Worm (Caenorhabditis elegans) whole organism, midembryonic: ENCODE data around the gene srbc-65.

Experiments used
- T22C8.4 ChIP-seq: fragments of 200-800 bp; sonication (Bioruptor generic); IDR thresholded peaks from 2 replicates; pipeline ENCODE4 v1.3.6; 2022; ENCODE audit warnings: missing genetic modification characterization, missing compliant biosample characterization
- cog-1 ChIP-seq: sonication (generic microtip); optimal IDR thresholded peaks from 2 replicates; lab custom pipeline; 2016; ENCODE audit warnings: missing genetic modification characterization, missing compliant biosample characterization
- flt-1 ChIP-seq: fragments of 200-800 bp; sonication (Bioruptor generic); IDR thresholded peaks from 2 replicates; pipeline ENCODE4 v1.3.6; 2022; ENCODE audit warnings: missing genetic modification characterization, missing compliant biosample characterization
- klf-2 ChIP-seq: fragments of 200-800 bp; sonication (Bioruptor generic); conservative IDR thresholded peaks from 2 replicates; pipeline ENCODE4 v1.3.6; 2022; ENCODE audit warnings: missing genetic modification reagents, missing genetic modification characterization, missing compliant biosample characterization
- med-1 ChIP-seq: sonication (generic microtip); optimal IDR thresholded peaks from 2 replicates; lab custom pipeline; 2017; ENCODE audit warnings: missing genetic modification characterization, mild to moderate bottlenecking, missing compliant biosample characterization, antibody characterized with exemption, missing genetic modification reagents; ENCODE audit not compliant: insufficient read depth
- ref-1 ChIP-seq: fragments of 200-800 bp; sonication (Bioruptor generic); conservative IDR thresholded peaks from 2 replicates; pipeline ENCODE4 v1.3.6; 2022; ENCODE audit warnings: missing genetic modification reagents, missing genetic modification characterization, missing compliant biosample characterization
- tab-1 ChIP-seq: fragments of 200-800 bp; sonication (Bioruptor generic); IDR thresholded peaks from 2 replicates; pipeline ENCODE4 v1.3.6; 2022; ENCODE audit warnings: missing genetic modification characterization, missing compliant biosample characterization
- ztf-23 ChIP-seq: fragments of 200-800 bp; sonication (Bioruptor generic); IDR thresholded peaks from 2 replicates; pipeline ENCODE4 v1.3.6; 2022; ENCODE audit warnings: missing genetic modification reagents, missing genetic modification characterization, missing compliant biosample characterization
- ztf-29 ChIP-seq: fragments of 200-800 bp; sonication (Bioruptor generic); IDR thresholded peaks from 2 replicates; pipeline ENCODE4 v1.3.6; 2022; ENCODE audit warnings: missing genetic modification reagents, missing genetic modification characterization, missing compliant biosample characterization

Gene srbc-65

DNA sequence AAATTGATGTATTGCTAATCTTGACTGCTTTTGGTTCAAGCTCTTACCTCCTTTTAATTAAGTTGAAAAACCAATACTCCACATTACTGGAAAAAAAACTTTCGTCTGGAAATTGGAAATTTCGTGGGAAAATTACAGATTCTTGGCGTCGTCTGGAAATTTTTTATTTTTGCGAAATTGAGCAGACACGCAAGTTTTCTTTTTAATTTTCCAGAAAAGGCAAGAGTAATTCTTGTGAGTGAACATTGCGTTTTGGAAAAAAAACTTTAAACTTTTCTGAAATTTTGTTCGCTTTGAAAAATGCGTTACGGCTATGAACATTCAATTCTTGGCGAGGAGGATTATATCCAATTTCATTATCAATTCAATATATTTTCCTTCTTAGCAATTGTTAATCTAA, 14.9 kb downstream of the srbc-65 start, which contains the start of gene sru-45:
TSS of gene sru-45 (plus strand) at position 301 of the 400 bp plus-strand sequence.
- no peak for TF ChIP-seq ref-1
- TF ChIP-seq cog-1 (tag; lab: Kevin White, UChicago), result no peak
- no peak for TF ChIP-seq ztf-29 (GFP tag; lab: Robert Waterston, UW)
- TF ChIP-seq med-1 (GFP tag; lab: Kevin White, UChicago), result no peak
- no peak for TF ChIP-seq ztf-23 (GFP tag; lab: Robert Waterston, UW)
- no peak for TF ChIP-seq flt-1 (GFP tag; lab: Robert Waterston, UW)
- TF ChIP-seq tab-1 (GFP tag; lab: Robert Waterston, UW), result no peak
- no peak for TF ChIP-seq T22C8.4
- TF ChIP-seq klf-2, result no peak

DNA sequence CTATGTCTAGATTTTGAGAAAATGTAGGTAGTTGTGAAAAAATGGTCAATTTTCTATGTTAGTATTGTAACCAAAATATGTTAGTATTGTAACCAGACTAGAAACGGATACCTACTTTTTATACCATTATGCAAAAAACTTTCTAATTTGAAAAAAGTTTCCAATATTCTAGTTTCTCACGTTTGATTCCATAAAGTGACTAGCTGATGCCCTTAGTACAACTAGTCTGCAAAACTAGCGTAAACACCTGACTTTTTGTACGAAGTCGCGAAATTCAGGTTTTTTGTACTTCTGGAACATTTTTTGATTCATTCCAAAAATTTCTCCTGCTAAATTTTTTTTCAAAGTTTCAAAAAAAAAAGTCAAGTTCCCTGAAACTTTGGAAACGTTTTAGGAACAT, 17.3 kb downstream of the srbc-65 start:
- no peak for TF ChIP-seq ztf-23 (GFP tag; lab: Robert Waterston, UW)

- no peak for TF ChIP-seq cog-1 (tag; lab: Kevin White, UChicago)
- no peak for TF ChIP-seq T22C8.4
Observed at ce11 chrV:16570697-16571096, 19.9 kb downstream of the srbc-65 start, which contains the start of gene nhr-233. Gene nhr-233, minus strand, starts transcription at chrV:16570797.

DNA sequence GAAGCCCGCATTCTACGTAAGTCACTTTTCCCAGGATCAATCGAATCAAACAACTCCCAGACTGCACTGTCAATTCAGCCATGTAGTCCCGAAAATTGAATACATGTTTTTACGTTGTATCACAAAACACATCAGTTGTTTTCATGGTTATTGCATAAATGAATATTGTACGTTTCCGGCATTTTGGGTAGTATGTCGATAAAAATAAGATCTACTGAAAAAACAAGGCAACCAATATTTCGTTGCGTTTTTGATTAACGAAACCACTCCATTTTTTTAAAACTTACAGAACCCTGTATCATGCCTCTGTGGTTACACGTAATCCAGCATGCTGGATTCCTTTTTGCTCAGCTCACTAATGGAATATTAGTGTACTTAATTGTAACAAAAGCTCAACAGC, 22.4 kb downstream of the srbc-65 start, which contains the start of gene str-149:
TSS of gene str-149 (plus strand) at position 301 of the 400 bp plus-strand sequence.
- no peak for TF ChIP-seq klf-2
- TF ChIP-seq cog-1 (tag; lab: Kevin White, UChicago), result no peak
- no peak for TF ChIP-seq ztf-23 (GFP tag; lab: Robert Waterston, UW)
- TF ChIP-seq ztf-29 (GFP tag; lab: Robert Waterston, UW), result no peak
- TF ChIP-seq med-1 (GFP tag; lab: Kevin White, UChicago), result no peak
- TF ChIP-seq flt-1 (GFP tag; lab: Robert Waterston, UW), result no peak

DNA sequence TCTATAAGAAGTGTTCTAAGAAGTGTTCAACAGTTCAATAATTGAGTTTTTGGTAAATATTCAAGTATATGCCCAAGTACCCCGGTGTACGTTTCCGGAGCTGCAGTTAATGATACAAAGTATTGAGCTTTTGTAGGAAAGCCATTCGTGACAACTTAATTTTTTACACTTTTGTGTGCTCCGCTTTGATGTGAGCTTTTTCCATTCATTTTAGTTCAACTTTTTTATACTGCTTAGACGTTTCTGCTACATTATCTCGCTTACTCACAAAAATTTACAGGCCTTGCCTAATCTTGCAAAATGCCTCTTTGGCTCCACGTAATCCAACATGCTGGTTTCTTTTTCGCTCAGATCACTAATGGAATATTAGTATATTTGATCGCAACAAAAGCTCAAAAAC, 25.1 kb downstream of the srbc-65 start, which contains the start of gene str-151:
TSS of gene str-151 (plus strand) at position 301 of the 400 bp plus-strand sequence.
- TF ChIP-seq ztf-23 (GFP tag; lab: Robert Waterston, UW) (no peak), med-1 (GFP tag; lab: Kevin White, UChicago) (no peak), flt-1 (GFP tag; lab: Robert Waterston, UW) (no peak), tab-1 (GFP tag; lab: Robert Waterston, UW) (no peak), cog-1 (tag; lab: Kevin White, UChicago) (no peak), T22C8.4 (no peak), klf-2 (no peak)

ce11 chrV:16580424-16580823, 29.6 kb downstream of the srbc-65 start, which contains the start of gene nhr-271:
Gene nhr-271, minus strand, starts transcription at chrV:16580524.
- no peak for TF ChIP-seq ztf-29 (GFP tag; lab: Robert Waterston, UW)
- TF ChIP-seq klf-2, result no peak
- TF ChIP-seq ztf-23 (GFP tag; lab: Robert Waterston, UW), result no peak
- TF ChIP-seq T22C8.4, result no peak
- no peak for TF ChIP-seq tab-1 (GFP tag; lab: Robert Waterston, UW)
- TF ChIP-seq ref-1, result no peak
- no peak for TF ChIP-seq med-1 (GFP tag; lab: Kevin White, UChicago)
- TF ChIP-seq cog-1 (tag; lab: Kevin White, UChicago), result no peak
- no peak for TF ChIP-seq flt-1 (GFP tag; lab: Robert Waterston, UW)

DNA sequence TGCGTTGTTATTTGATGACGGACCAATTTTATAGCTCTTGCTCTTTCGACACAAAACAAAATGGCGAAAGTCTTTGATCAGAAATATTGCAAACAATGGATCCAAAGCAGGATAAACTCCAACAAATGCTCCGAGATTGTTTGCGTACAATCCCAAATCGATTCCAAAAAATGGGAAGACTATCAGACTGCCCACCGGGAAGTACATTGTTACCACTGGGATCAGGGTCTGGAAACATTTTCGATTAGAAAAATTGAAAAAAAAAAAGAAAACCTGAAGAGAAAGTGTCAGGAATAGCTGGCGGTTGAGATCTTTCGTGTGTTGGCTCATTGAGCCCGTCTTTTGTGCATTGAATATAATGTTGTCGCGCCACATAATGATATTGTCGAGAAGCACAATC, 30.3 kb downstream of the srbc-65 start:
- TF ChIP-seq tab-1 (GFP tag; lab: Robert Waterston, UW) (no peak), ztf-29 (GFP tag; lab: Robert Waterston, UW) (no peak), cog-1 (tag; lab: Kevin White, UChicago) (no peak), med-1 (GFP tag; lab: Kevin White, UChicago) (no peak), T22C8.4 (no peak), flt-1 (GFP tag; lab: Robert Waterston, UW) (no peak), klf-2 (no peak), ref-1 (no peak), ztf-23 (GFP tag; lab: Robert Waterston, UW) (no peak)

DNA sequence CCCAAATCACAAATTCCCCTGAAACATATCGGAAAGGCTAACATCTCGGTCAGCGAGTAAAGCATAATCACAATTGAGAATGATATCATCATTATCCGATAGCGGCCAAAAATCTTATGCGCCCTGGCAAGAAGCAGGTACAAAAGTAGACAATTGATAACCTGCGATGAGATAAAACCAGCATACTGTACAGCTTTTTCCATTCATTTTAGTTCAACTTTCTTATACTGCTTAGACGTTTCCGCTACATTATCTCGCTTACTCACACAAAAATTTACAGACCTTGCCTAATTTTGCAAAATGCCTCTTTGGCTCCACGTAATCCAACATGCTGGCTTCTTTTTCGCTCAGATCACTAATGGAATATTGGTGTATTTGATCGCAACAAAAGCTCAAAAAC, 32.2 kb downstream of the srbc-65 start, which contains the start of gene str-150:
TSS of gene str-150 (plus strand) at position 301 of the 400 bp plus-strand sequence.
- no peak for TF ChIP-seq cog-1 (tag; lab: Kevin White, UChicago)
- no peak for TF ChIP-seq flt-1 (GFP tag; lab: Robert Waterston, UW)
- TF ChIP-seq med-1 (GFP tag; lab: Kevin White, UChicago), result no peak
- no peak for TF ChIP-seq T22C8.4
- TF ChIP-seq ref-1, result no peak
- TF ChIP-seq ztf-23 (GFP tag; lab: Robert Waterston, UW), result no peak
- TF ChIP-seq klf-2, result no peak
- no peak for TF ChIP-seq ztf-29 (GFP tag; lab: Robert Waterston, UW)
- TF ChIP-seq tab-1 (GFP tag; lab: Robert Waterston, UW), result no peak

- no peak for TF ChIP-seq flt-1 (GFP tag; lab: Robert Waterston, UW)
- TF ChIP-seq ztf-29 (GFP tag; lab: Robert Waterston, UW), result no peak
- no peak for TF ChIP-seq klf-2
- no peak for TF ChIP-seq med-1 (GFP tag; lab: Kevin White, UChicago)
- TF ChIP-seq cog-1 (tag; lab: Kevin White, UChicago), result no peak
- TF ChIP-seq tab-1 (GFP tag; lab: Robert Waterston, UW), result no peak
- TF ChIP-seq ref-1, result no peak
- no peak for TF ChIP-seq T22C8.4
- no peak for TF ChIP-seq ztf-23 (GFP tag; lab: Robert Waterston, UW)
Observed at ce11 chrV:16588428-16588827, 37.6 kb downstream of the srbc-65 start, which contains the start of gene srw-73. Gene srw-73, minus strand, starts transcription at chrV:16588528.

DNA sequence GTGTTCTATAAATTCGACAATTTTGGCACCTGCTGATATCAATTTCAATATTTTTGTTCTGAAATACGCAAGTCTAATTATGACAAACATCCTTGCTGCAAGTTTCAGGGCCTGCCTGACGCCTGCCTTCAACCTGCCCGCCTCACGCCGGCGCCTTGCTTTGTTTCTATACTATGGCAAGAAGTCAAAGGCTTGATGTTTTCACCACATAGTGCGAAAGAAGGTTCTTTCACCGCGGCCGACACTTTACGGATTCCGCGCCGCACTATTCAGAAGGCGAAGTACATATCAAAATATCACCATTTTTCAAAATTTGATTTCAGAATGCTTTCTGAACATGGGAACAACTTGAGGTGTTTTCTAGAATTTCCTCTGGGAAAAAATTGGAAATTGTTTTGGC, 38.7 kb downstream of the srbc-65 start:
- TF ChIP-seq ref-1 (no peak), flt-1 (GFP tag; lab: Robert Waterston, UW) (no peak), cog-1 (tag; lab: Kevin White, UChicago) (no peak), tab-1 (GFP tag; lab: Robert Waterston, UW) (no peak), ztf-29 (GFP tag; lab: Robert Waterston, UW) (no peak)
